Fruit fly (Drosophila melanogaster) whole organism, embryonic: ENCODE results near the gene lectin-37Db.

Experiments used
- Blimp-1 ChIP-seq: fragments of 200-800 bp; sonication (Bioruptor generic); optimal IDR thresholded peaks from 3 replicates; lab custom pipeline; 2018; ENCODE audit warnings: missing biosample characterization, missing genetic modification characterization, mild to moderate bottlenecking, moderate library complexity, missing genetic modification reagents
- CG10209 ChIP-seq: fragments of 200-800 bp; sonication (Bioruptor generic); optimal IDR thresholded peaks from 3 replicates; lab custom pipeline; 2017; ENCODE audit warnings: missing biosample characterization, mild to moderate bottlenecking, missing genetic modification characterization, missing genetic modification reagents
- CG10366 ChIP-seq: fragments of 200-800 bp; sonication (Bioruptor generic); IDR thresholded peaks from 2 replicates; pipeline ENCODE4 v1.3.6; 2022; ENCODE audit warnings: missing biosample characterization, missing genetic modification characterization
- CG10462 ChIP-seq: fragments of 200-800 bp; sonication (Bioruptor generic); optimal IDR thresholded peaks from 2 replicates; lab custom pipeline; 2016; ENCODE audit warnings: missing biosample characterization, missing genetic modification characterization
- CG10959 ChIP-seq: fragments of 200-800 bp; sonication (Bioruptor generic); IDR thresholded peaks from 2 replicates; pipeline ENCODE4 v1.3.6; 2022; ENCODE audit warnings: missing biosample characterization, missing genetic modification characterization
- CG11456 ChIP-seq: fragments of 200-800 bp; sonication (Bioruptor generic); IDR thresholded peaks from 3 replicates; pipeline ENCODE4 v1.3.6; 2022; ENCODE audit warnings: missing biosample characterization, missing genetic modification characterization
- CG11504 ChIP-seq: fragments of 200-800 bp; sonication (Bioruptor generic); optimal IDR thresholded peaks from 3 replicates; lab custom pipeline; 2019; ENCODE audit warnings: missing biosample characterization, mild to moderate bottlenecking, missing genetic modification characterization, moderate library complexity
- CG12236 ChIP-seq: fragments of 200-800 bp; sonication (Bioruptor generic); optimal IDR thresholded peaks from 2 replicates; lab custom pipeline; 2016; ENCODE audit warnings: missing biosample characterization, missing genetic modification characterization
- CG13894 ChIP-seq: fragments of 200-800 bp; sonication (Bioruptor generic); optimal IDR thresholded peaks from 3 replicates; lab custom pipeline; 2018; ENCODE audit warnings: missing biosample characterization, mild to moderate bottlenecking, missing genetic modification characterization, moderate library complexity
- CG15601 ChIP-seq: fragments of 200-800 bp; sonication (Bioruptor generic); optimal IDR thresholded peaks from 3 replicates; lab custom pipeline; 2019; ENCODE audit warnings: missing biosample characterization, mild to moderate bottlenecking, missing genetic modification characterization, moderate library complexity
- CG15696 ChIP-seq: fragments of 200-800 bp; sonication (Bioruptor generic); optimal IDR thresholded peaks from 2 replicates; lab custom pipeline; 2019; ENCODE audit warnings: missing biosample characterization, mild to moderate bottlenecking, missing genetic modification characterization, moderate library complexity
- CG16863 ChIP-seq: fragments of 200-800 bp; sonication (Bioruptor generic); optimal IDR thresholded peaks from 3 replicates; lab custom pipeline; 2016; ENCODE audit warnings: missing biosample characterization, missing genetic modification characterization
- CG2199 ChIP-seq: fragments of 200-800 bp; sonication (Bioruptor generic); IDR thresholded peaks from 3 replicates; pipeline ENCODE4 v1.3.6; 2022; ENCODE audit warnings: missing biosample characterization, missing genetic modification characterization
- CG2678 ChIP-seq: fragments of 200-800 bp; sonication (Bioruptor generic); optimal IDR thresholded peaks from 3 replicates; lab custom pipeline; 2019; ENCODE audit warnings: missing biosample characterization, mild to moderate bottlenecking, missing genetic modification characterization, moderate library complexity
- CG30020 ChIP-seq: fragments of 200-800 bp; optimal IDR thresholded peaks from 2 replicates; lab custom pipeline; 2019; ENCODE audit warnings: missing biosample characterization, mild to moderate bottlenecking, missing genetic modification characterization, moderate library complexity
- CG31441 ChIP-seq: fragments of 200-800 bp; sonication (Bioruptor generic); IDR thresholded peaks from 2 replicates; pipeline ENCODE4 v1.3.6; 2022; ENCODE audit warnings: missing biosample characterization, missing genetic modification characterization
- CG32767 ChIP-seq: fragments of 200-800 bp; sonication (Bioruptor generic); IDR thresholded peaks from 2 replicates; pipeline ENCODE4 v1.3.6; 2022; ENCODE audit warnings: missing biosample characterization, missing genetic modification characterization
- CG3407 ChIP-seq: fragments of 200-800 bp; sonication (Bioruptor generic); optimal IDR thresholded peaks from 2 replicates; lab custom pipeline; 2018; ENCODE audit warnings: missing biosample characterization, mild to moderate bottlenecking, missing genetic modification characterization
- CG34422 ChIP-seq: fragments of 200-800 bp; sonication (Bioruptor generic); IDR thresholded peaks from 3 replicates; pipeline ENCODE4 v1.3.6; 2022; ENCODE audit warnings: missing biosample characterization, missing genetic modification characterization
- CG4282 ChIP-seq: fragments of 200-800 bp; sonication (Bioruptor generic); optimal IDR thresholded peaks from 2 replicates; lab custom pipeline; 2016; ENCODE audit warnings: missing biosample characterization, missing genetic modification characterization
- CG4424 ChIP-seq: fragments of 200-800 bp; sonication (Bioruptor generic); optimal IDR thresholded peaks from 3 replicates; lab custom pipeline; 2016; ENCODE audit warnings: missing biosample characterization, missing genetic modification characterization
- CG6654 ChIP-seq: fragments of 200-800 bp; sonication (Bioruptor generic); optimal IDR thresholded peaks from 2 replicates; lab custom pipeline; 2017; ENCODE audit warnings: missing biosample characterization, mild to moderate bottlenecking, missing genetic modification characterization
- CG8290 ChIP-seq, 3 experiments: fragments of 200-800 bp; sonication (Bioruptor generic); optimal IDR thresholded peaks; 2 replicates each; lab custom pipeline; 2016 to 2019; ENCODE audit warnings: missing biosample characterization in 3 of 3, missing genetic modification characterization in 3 of 3, mild to moderate bottlenecking in 2 of 3, moderate library complexity in 1 of 3
- CG9215 ChIP-seq: fragments of 200-800 bp; sonication (Bioruptor generic); IDR thresholded peaks from 2 replicates; pipeline ENCODE4 v1.3.6; 2022; ENCODE audit warnings: missing biosample characterization, missing genetic modification characterization
- D19A ChIP-seq: fragments of 200-800 bp; optimal IDR thresholded peaks from 3 replicates; lab custom pipeline; 2019; ENCODE audit warnings: missing biosample characterization, mild to moderate bottlenecking, missing genetic modification characterization, moderate library complexity
- D19B ChIP-seq: fragments of 200-800 bp; sonication (Bioruptor generic); optimal IDR thresholded peaks from 2 replicates; lab custom pipeline; 2017; ENCODE audit warnings: missing biosample characterization, mild to moderate bottlenecking, missing genetic modification characterization
- Ets65A ChIP-seq: fragments of 200-800 bp; sonication (Bioruptor generic); peaks from one replicate; lab custom pipeline; 2016; ENCODE audit warnings: missing biosample characterization, missing genetic modification characterization
- Hsf ChIP-seq: fragments of 200-800 bp; sonication (Bioruptor generic); optimal IDR thresholded peaks from 3 replicates; lab custom pipeline; 2016; ENCODE audit warnings: missing biosample characterization, missing genetic modification characterization
- MBD-R2 ChIP-seq: fragments of 200-800 bp; sonication (Bioruptor generic); IDR thresholded peaks from 2 replicates; pipeline ENCODE4 v1.3.6; 2022; ENCODE audit warnings: missing biosample characterization, missing genetic modification characterization
- Max ChIP-seq: fragments of 200-800 bp; sonication (Bioruptor generic); optimal IDR thresholded peaks from 2 replicates; lab custom pipeline; 2016; ENCODE audit warnings: missing biosample characterization, mild to moderate bottlenecking, missing genetic modification characterization
- Mrtf ChIP-seq: fragments of 200-800 bp; sonication (Bioruptor generic); IDR thresholded peaks from 3 replicates; pipeline ENCODE4 v1.3.6; 2022; ENCODE audit warnings: missing biosample characterization, missing genetic modification characterization
- NK7.1 ChIP-seq: fragments of 200-800 bp; sonication (Bioruptor generic); optimal IDR thresholded peaks from 3 replicates; lab custom pipeline; 2016; ENCODE audit warnings: missing biosample characterization, missing genetic modification characterization
- Oli ChIP-seq: fragments of 200-800 bp; sonication (Bioruptor generic); optimal IDR thresholded peaks from 2 replicates; lab custom pipeline; 2018; ENCODE audit warnings: missing biosample characterization, mild to moderate bottlenecking, missing genetic modification characterization, moderate library complexity
- Ssrp ChIP-seq: fragments of 200-800 bp; sonication (Bioruptor generic); optimal IDR thresholded peaks from 2 replicates; lab custom pipeline; 2018; ENCODE audit warnings: missing biosample characterization, mild to moderate bottlenecking, missing genetic modification characterization, moderate library complexity
- ac ChIP-seq: fragments of 200-800 bp; sonication (Bioruptor generic); optimal IDR thresholded peaks from 3 replicates; lab custom pipeline; 2017; ENCODE audit warnings: missing biosample characterization, mild to moderate bottlenecking, missing genetic modification characterization
- ap ChIP-seq: fragments of 200-800 bp; sonication (Bioruptor generic); IDR thresholded peaks from 2 replicates; pipeline ENCODE4 v1.3.6; 2022; ENCODE audit warnings: missing biosample characterization, missing genetic modification characterization
- ash1 ChIP-seq: fragments of 200-800 bp; sonication (Bioruptor generic); optimal IDR thresholded peaks from 2 replicates; lab custom pipeline; 2018; ENCODE audit warnings: missing biosample characterization, mild to moderate bottlenecking, missing genetic modification characterization
- bbx ChIP-seq: fragments of 200-800 bp; sonication (Bioruptor generic); IDR thresholded peaks from 2 replicates; pipeline ENCODE4 v1.3.6; 2022; ENCODE audit warnings: missing biosample characterization, missing genetic modification characterization; ENCODE audit not compliant: partially characterized antibody
- br ChIP-seq: fragments of >200 bp; optimal IDR thresholded peaks from 2 replicates; lab custom pipeline; 2017
- crc ChIP-seq: fragments of 200-800 bp; sonication (Bioruptor generic); optimal IDR thresholded peaks from 2 replicates; lab custom pipeline; 2016; ENCODE audit warnings: missing biosample characterization, missing genetic modification characterization
- exex ChIP-seq: fragments of 200-800 bp; sonication (Bioruptor generic); optimal IDR thresholded peaks from 4 replicates; lab custom pipeline; 2018; ENCODE audit warnings: missing biosample characterization, mild to moderate bottlenecking, missing genetic modification characterization, moderate library complexity
- fd102C ChIP-seq: fragments of 200-800 bp; sonication (Bioruptor generic); optimal IDR thresholded peaks from 2 replicates; lab custom pipeline; 2018; ENCODE audit warnings: missing biosample characterization, mild to moderate bottlenecking, missing genetic modification characterization, moderate library complexity
- gcm ChIP-seq: fragments of 200-800 bp; sonication (Bioruptor generic); optimal IDR thresholded peaks from 2 replicates; lab custom pipeline; 2019; ENCODE audit warnings: missing biosample characterization, mild to moderate bottlenecking, missing genetic modification characterization, moderate library complexity
- gcm2 ChIP-seq: fragments of 200-800 bp; sonication (Bioruptor generic); optimal IDR thresholded peaks from 2 replicates; lab custom pipeline; 2016; ENCODE audit warnings: missing biosample characterization, missing genetic modification characterization
- jing ChIP-seq: fragments of 200-800 bp; sonication (Bioruptor generic); optimal IDR thresholded peaks from 2 replicates; lab custom pipeline; 2018; ENCODE audit warnings: missing biosample characterization, mild to moderate bottlenecking, missing genetic modification characterization
- nmo ChIP-seq: fragments of 200-800 bp; sonication (Bioruptor generic); optimal IDR thresholded peaks from 2 replicates; lab custom pipeline; 2018; ENCODE audit warnings: missing biosample characterization, mild to moderate bottlenecking, missing genetic modification characterization, moderate library complexity
- pb ChIP-seq: fragments of 200-800 bp; sonication (Bioruptor generic); optimal IDR thresholded peaks from 3 replicates; lab custom pipeline; 2016; ENCODE audit warnings: missing biosample characterization, missing genetic modification characterization
- pzg ChIP-seq: fragments of 200-800 bp; sonication (Bioruptor generic); optimal IDR thresholded peaks from 3 replicates; lab custom pipeline; 2018; ENCODE audit warnings: missing biosample characterization, mild to moderate bottlenecking, missing genetic modification characterization, moderate library complexity
- rib ChIP-seq: fragments of 200-800 bp; sonication (Bioruptor generic); IDR thresholded peaks from 2 replicates; pipeline ENCODE4 v1.3.6; 2022; ENCODE audit warnings: missing biosample characterization, missing genetic modification characterization
- vvl ChIP-seq: fragments of 200-800 bp; sonication (Bioruptor generic); IDR thresholded peaks from 2 replicates; pipeline ENCODE4 v1.3.6; 2022; ENCODE audit warnings: missing biosample characterization, missing genetic modification characterization

lectin-37Db gene

DNA sequence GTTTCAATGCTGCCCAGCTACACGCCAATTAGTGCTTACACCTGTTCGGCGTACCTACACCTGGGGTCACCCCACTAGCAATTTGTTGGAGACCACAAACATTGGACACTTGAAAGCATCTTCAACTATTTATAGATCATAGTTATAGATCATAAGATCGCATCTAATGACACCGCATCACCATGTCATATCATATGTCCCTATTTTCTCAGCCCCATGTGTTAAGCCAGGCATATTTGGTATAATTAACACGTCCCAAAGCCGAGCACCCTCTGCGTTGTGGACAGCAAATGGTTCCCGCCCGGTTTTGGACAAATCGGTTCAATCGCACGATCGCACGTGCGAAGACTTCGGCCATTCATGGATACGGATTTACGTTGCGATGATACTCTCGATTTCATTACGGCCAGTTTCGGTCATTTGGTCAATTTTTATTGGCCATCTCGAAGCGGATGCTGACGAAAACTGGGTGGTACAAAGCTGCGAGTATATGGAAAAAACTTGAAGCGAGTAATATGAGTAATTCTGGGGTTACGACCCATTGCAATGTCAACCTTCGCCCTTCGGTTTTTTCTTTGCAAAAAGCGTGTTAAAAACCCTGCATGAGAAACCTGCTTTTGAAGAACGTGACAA lies 20.8 kb downstream of the lectin-37Db start (continued):
- TF ChIP-seq exex (tag; lab: Kevin White, UChicago) (peak; percentile 25), CG30020 (tag; lab: Kevin White, UChicago) (peak; percentile 16), ac (GFP tag; lab: Kevin White, UChicago) (peak; percentile 25), br (no peak), CG11504 (tag; lab: Kevin White, UChicago) (peak; percentile 94), CG6654 (GFP tag; lab: Kevin White, UChicago) (peak; percentile 36), Blimp-1 (GFP tag; lab: Kevin White, UChicago) (peak; percentile 94), ap (0 out of 2 replicates have a peak, but pooled peaks have one; percentile 49), CG10366 (GFP tag; lab: Robert Waterston, UW) (peak; percentile 96), vvl (GFP tag; lab: Robert Waterston, UW) (peak; percentile 85), CG16863 (peak; percentile 89), CG31441 (GFP tag; lab: Robert Waterston, UW) (peak; percentile 61), CG13894 (tag; lab: Kevin White, UChicago) (no peak), ash1 (GFP tag; lab: Kevin White, UChicago) (no peak), CG32767 (GFP tag; lab: Robert Waterston, UW) (peak; percentile 90), Ssrp (tag; lab: Kevin White, UChicago) (peak; percentile 88), CG15696 (tag; lab: Kevin White, UChicago) (peak; percentile 9), Ets65A (GFP tag; lab: Kevin White, UChicago) (peak; percentile 97), CG9215 (GFP tag; lab: Robert Waterston, UW) (peak; percentile 56), CG10209 (peak; percentile 73), CG4424 (GFP tag; lab: Kevin White, UChicago) (peak; percentile 55), Hsf (GFP tag; lab: Kevin White, UChicago) (peak; percentile 69), jing (peak; percentile 88), CG8290 (GFP tag; optimal IDR thresholded peaks at IDR 0.05; lab: Kevin White, UChicago) (peak; percentile 62), CG8290 (tag; optimal IDR thresholded peaks at IDR 0.05; lab: Kevin White, UChicago) (peak in 1 of 2 experiments; percentile 98), pzg (GFP tag; lab: Kevin White, UChicago) (no peak), CG34422 (GFP tag; lab: Robert Waterston, UW) (peak; percentile 86), NK7.1 (GFP tag; lab: Kevin White, UChicago) (peak; percentile 66), CG2678 (peak; percentile 85), CG4282 (GFP tag; lab: Kevin White, UChicago) (no peak), CG12236 (GFP tag; lab: Kevin White, UChicago) (peak; percentile 24), D19B (GFP tag; lab: Kevin White, UChicago) (peak; percentile 23), CG10959 (GFP tag; lab: Robert Waterston, UW) (peak; percentile 44; the same call in 1 of the 2 replicates), Max (GFP tag; lab: Kevin White, UChicago) (peak; percentile 20), bbx (GFP tag; lab: Robert Waterston, UW) (no peak), crc (peak; percentile 73), fd102C (GFP tag; lab: Kevin White, UChicago) (no peak), Mrtf (GFP tag; lab: Robert Waterston, UW) (peak; percentile 61; the same call in 2 of the 3 replicates), CG2199 (GFP tag; lab: Robert Waterston, UW) (no peak), rib (GFP tag; lab: Robert Waterston, UW) (peak; percentile 61; the same call in 1 of the 2 replicates), MBD-R2 (GFP tag; lab: Robert Waterston, UW) (peak; percentile 84), D19A (tag; lab: Kevin White, UChicago) (peak; percentile 65), nmo (peak; percentile 73), gcm2 (GFP tag; lab: Kevin White, UChicago) (peak; percentile 57), Oli (tag; lab: Kevin White, UChicago) (peak; percentile 86), gcm (GFP tag; lab: Kevin White, UChicago) (peak; percentile 70), CG3407 (peak; percentile 61), CG15601 (tag; lab: Kevin White, UChicago) (peak; percentile 93), pb (GFP tag; lab: Kevin White, UChicago) (peak; percentile 64), CG11456 (GFP tag; lab: Robert Waterston, UW) (peak; percentile 71; the same call in 1 of the 3 replicates), CG10462 (GFP tag; lab: Kevin White, UChicago) (peak; percentile 66)
